Worm (Caenorhabditis elegans) whole organism, late embryonic: ENCODE results near the gene egl-27.

Source experiments
- ama-1 ChIP-seq: fragments of 150-350 bp; optimal IDR thresholded peaks from 2 replicates; lab custom pipeline; 2014
- ceh-22 ChIP-seq: sonication (generic microtip); optimal IDR thresholded peaks from 2 replicates; lab custom pipeline; 2017; ENCODE audit warnings: missing biosample characterization, missing genetic modification characterization
- ceh-9 ChIP-seq: sonication (generic microtip); optimal IDR thresholded peaks from 2 replicates; lab custom pipeline; 2016; ENCODE audit warnings: mild to moderate bottlenecking, missing genetic modification characterization, inconsistent platforms, missing compliant biosample characterization
- dmd-4 ChIP-seq: sonication (generic microtip); optimal IDR thresholded peaks from 2 replicates; lab custom pipeline; 2016; ENCODE audit warnings: borderline replicate concordance, missing genetic modification characterization, missing compliant biosample characterization
- ets-4 ChIP-seq: sonication (generic microtip); optimal IDR thresholded peaks from 2 replicates; lab custom pipeline; 2016; ENCODE audit warnings: missing genetic modification characterization, missing compliant biosample characterization
- fkh-10 ChIP-seq: fragments of 150-350 bp; optimal IDR thresholded peaks from 2 replicates; lab custom pipeline; 2014; ENCODE audit warnings: missing biosample characterization, missing genetic modification reagents, missing genetic modification characterization
- pqm-1 ChIP-seq: sonication (generic microtip); optimal IDR thresholded peaks from 2 replicates; lab custom pipeline; 2016; ENCODE audit warnings: missing genetic modification characterization, missing compliant biosample characterization
- unc-42 ChIP-seq: sonication (generic microtip); optimal IDR thresholded peaks from 2 replicates; lab custom pipeline; 2016; ENCODE audit warnings: missing genotype, missing genetic modification characterization, missing compliant biosample characterization
- unc-55 ChIP-seq: sonication (generic microtip); optimal IDR thresholded peaks from 2 replicates; lab custom pipeline; 2017; ENCODE audit warnings: missing biosample characterization, missing genetic modification reagents, missing genetic modification characterization
- ztf-16 ChIP-seq: sonication (generic microtip); optimal IDR thresholded peaks from 2 replicates; lab custom pipeline; 2017; ENCODE audit warnings: missing genetic modification characterization, missing compliant biosample characterization

DNA sequence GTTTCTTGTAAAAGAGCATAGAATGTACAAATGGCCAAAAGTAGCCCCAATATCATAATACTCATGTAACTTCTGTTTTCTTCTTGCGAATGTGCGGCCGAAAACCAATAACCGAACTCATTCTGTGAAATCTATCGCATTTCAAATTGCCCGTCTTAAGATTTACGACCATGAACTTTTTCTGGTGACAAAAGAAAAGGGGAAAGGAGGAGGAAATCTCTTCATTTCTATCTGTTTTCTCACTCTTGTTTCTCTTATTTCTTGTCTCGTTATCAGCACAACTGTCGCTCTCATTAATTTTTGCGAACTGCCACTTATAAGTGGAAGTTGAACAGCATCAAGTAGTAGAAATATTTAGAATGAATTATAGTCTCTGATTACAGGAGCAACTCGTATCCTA is 6.3 kb downstream of the egl-27 start:
- TF ChIP-seq fkh-10 (GFP tag; lab: Kevin White, UChicago) = no peak
- no peak for TF ChIP-seq ama-1 (lab: Kevin White, UChicago)
- TF ChIP-seq ztf-16 = no peak
- TF ChIP-seq ceh-22 (tag; lab: Kevin White, UChicago) = no peak
- no peak for TF ChIP-seq unc-42 (tag; lab: Kevin White, UChicago)
- no peak for TF ChIP-seq dmd-4
- TF ChIP-seq unc-55 (GFP tag; lab: Kevin White, UChicago) = peak; percentile 70
- TF ChIP-seq ceh-9 = no peak
- no peak for TF ChIP-seq pqm-1 (tag; lab: Kevin White, UChicago)
- no peak for TF ChIP-seq ets-4 (tag; lab: Kevin White, UChicago)
